Worm (Caenorhabditis elegans): ENCODE data around the gene srb-11.

DNA sequence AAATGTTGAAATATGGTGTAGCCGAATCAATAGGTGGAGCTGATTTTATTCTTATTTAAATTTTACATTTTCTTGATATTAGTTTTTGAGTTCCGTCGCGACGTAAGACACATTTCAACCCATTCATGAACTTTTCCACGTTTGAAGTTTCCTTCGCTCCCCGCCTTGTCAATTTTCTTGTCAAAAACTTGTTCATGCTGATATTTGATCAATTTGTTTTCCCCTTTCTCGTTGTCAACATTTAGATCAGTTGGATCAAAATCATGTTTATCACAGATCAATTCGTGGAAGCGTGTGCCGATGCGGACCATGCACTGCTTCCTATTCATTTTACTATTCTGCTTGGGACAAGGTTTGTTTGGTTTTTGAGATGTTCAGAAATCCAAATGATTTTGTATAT, 9.8 kb downstream of the srb-11 start, which contains the start of gene chtb-2:
- no peak for TF ChIP-seq elt-3 (tag; optimal IDR thresholded peaks at IDR 0.05)
- no peak for TF ChIP-seq zag-1 (tag; optimal IDR thresholded peaks at IDR 0.05)
- no peak for TF ChIP-seq ceh-9 (tag; optimal IDR thresholded peaks at IDR 0.05)
- TF ChIP-seq skn-1 (tag; optimal IDR thresholded peaks at IDR 0.05): no peak
- no peak for TF ChIP-seq ztf-11 (tag; optimal IDR thresholded peaks at IDR 0.05)
- no peak for TF ChIP-seq aly-2 (tag; optimal IDR thresholded peaks at IDR 0.05)
- no peak for TF ChIP-seq nhr-12 (tag; optimal IDR thresholded peaks at IDR 0.05)
- TF ChIP-seq nhr-28 (tag; optimal IDR thresholded peaks at IDR 0.05): no peak
- TF ChIP-seq daf-12 (tag; optimal IDR thresholded peaks at IDR 0.05): no peak
- TF ChIP-seq ztf-4 (tag; optimal IDR thresholded peaks at IDR 0.05): no peak
- no peak for TF ChIP-seq nhr-11 (tag; optimal IDR thresholded peaks at IDR 0.05)

All from whole organism, L3 larva.